Fruit fly (Drosophila melanogaster) whole organism: ENCODE results near the gene XNP.

ENCODE experiments used
- CG8478 ChIP-seq: fragments of >200 bp; optimal IDR thresholded peaks from 2 replicates; lab custom pipeline; 2018; ENCODE audit warnings: inconsistent platforms
- Dll ChIP-seq: fragments of >200 bp; optimal IDR thresholded peaks from 2 replicates; lab custom pipeline; 2017
- pan ChIP-seq: fragments of >200 bp; optimal IDR thresholded peaks from 2 replicates; lab custom pipeline; 2017
- psq ChIP-seq: fragments of >200 bp; optimal IDR thresholded peaks from 2 replicates; lab custom pipeline; 2017

dm6 chr3R:25457097-25457496 is 25.5 kb downstream of the XNP start:
- no peak for TF ChIP-seq CG8478 (lab: Kevin White, UChicago)
- TF ChIP-seq psq (lab: Kevin White, UChicago): no peak
- no peak for TF ChIP-seq Dll (lab: Kevin White, UChicago)
- no peak for TF ChIP-seq pan
